ENCODE assay signal across 1 fruit fly cellular context in the genomic region with DNA sequence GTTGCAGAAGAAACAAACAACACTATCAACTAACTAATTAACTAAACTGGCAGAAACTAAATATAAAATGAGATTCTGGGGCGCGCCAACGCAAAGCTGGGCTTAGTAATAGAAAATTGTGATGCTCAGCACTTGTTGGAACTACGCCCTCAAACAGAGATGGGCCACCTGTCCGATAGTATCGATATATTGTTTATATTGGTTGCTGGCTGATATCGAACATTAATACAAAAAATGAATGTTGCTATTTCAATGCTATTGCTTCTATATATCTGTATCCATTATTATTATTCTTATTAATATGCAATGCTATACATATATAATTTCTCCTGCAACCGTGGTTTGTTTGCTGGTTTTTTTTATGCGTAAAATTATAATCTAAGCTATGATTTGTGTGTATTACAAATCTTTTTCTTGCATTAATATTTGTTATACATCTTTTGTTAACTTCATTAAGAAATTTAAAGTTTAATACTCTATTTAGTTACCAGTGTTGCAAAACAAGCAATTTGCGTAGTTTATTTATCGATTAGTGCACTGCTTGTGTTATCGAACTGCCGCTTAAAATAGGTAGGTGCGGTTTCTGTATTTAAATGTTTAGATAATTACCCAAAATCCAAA.
TF ChIP-seq lines count a peak whose summit lies in the region.

A gene (minus strand): TSS at position 195 of the 621 bp plus-strand sequence.

TF ChIP-seq in whole organism, embryonic, 481 proteins besides CTCF, POLR2A, EP300 and RAD21 (continued from another document):
- TF ChIP-seq tin (GFP tag; optimal IDR thresholded peaks at IDR 0.05; lab: Kevin White, UChicago) (peak; percentile 9), CG30403 (GFP tag; optimal IDR thresholded peaks at IDR 0.05; lab: Kevin White, UChicago) (peak; percentile 44), CG18619 (GFP tag; optimal IDR thresholded peaks at IDR 0.05; lab: Kevin White, UChicago) (no peak), CG12391 (tag; optimal IDR thresholded peaks at IDR 0.05; lab: Kevin White, UChicago) (peak; percentile 37), CG7963 (GFP tag; IDR thresholded peaks at IDR 0.05; lab: Robert Waterston, UW; ENCODE audit: partially characterized antibody) (peak; percentile 37; the same call in 2 of the 3 replicates), hb (GFP tag; IDR thresholded peaks at IDR 0.05; lab: Robert Waterston, UW; ENCODE audit: partially characterized antibody) (peak; percentile 62; the same call in 2 of the 3 replicates), YL-1 (GFP tag; optimal IDR thresholded peaks at IDR 0.05; lab: Kevin White, UChicago) (peak; percentile 53), amos (GFP tag; IDR thresholded peaks at IDR 0.05; lab: Robert Waterston, UW; ENCODE audit: partially characterized antibody) (peak; percentile 74), knrl (GFP tag; IDR thresholded peaks at IDR 0.05; lab: Robert Waterston, UW; ENCODE audit: partially characterized antibody) (peak; percentile 72), emc (GFP tag; optimal IDR thresholded peaks at IDR 0.05; lab: Kevin White, UChicago) (no peak), CG5245 (GFP tag; optimal IDR thresholded peaks at IDR 0.05; lab: Kevin White, UChicago) (no peak), Myb (GFP tag; optimal IDR thresholded peaks at IDR 0.05; lab: Kevin White, UChicago) (peak; percentile 45), CG10462 (GFP tag; optimal IDR thresholded peaks at IDR 0.05; lab: Kevin White, UChicago) (no peak), CG14860 (GFP tag; IDR thresholded peaks at IDR 0.05; lab: Robert Waterston, UW; ENCODE audit: partially characterized antibody) (peak; percentile 69), Dbx (GFP tag; IDR thresholded peaks at IDR 0.05; lab: Robert Waterston, UW) (0 out of 3 replicates have a peak, but pooled peaks have one; percentile 26), nmo (GFP tag; optimal IDR thresholded peaks at IDR 0.05; lab: Kevin White, UChicago) (peak; percentile 59), CG10543 (GFP tag; optimal IDR thresholded peaks at IDR 0.05; lab: Kevin White, UChicago) (no peak), CHES-1-like (GFP tag; optimal IDR thresholded peaks at IDR 0.05; lab: Kevin White, UChicago) (no peak), hbn (GFP tag; IDR thresholded peaks at IDR 0.05; lab: Robert Waterston, UW; ENCODE audit: partially characterized antibody) (peak; percentile 78), CG2712 (tag; optimal IDR thresholded peaks at IDR 0.05; lab: Kevin White, UChicago) (peak; percentile 29), CG31365 (tag; optimal IDR thresholded peaks at IDR 0.05; lab: Kevin White, UChicago) (peak; percentile 64), Scr (GFP tag; IDR thresholded peaks at IDR 0.05; lab: Robert Waterston, UW; ENCODE audit: partially characterized antibody) (peak; percentile 88), trh (GFP tag; optimal IDR thresholded peaks at IDR 0.05; lab: Kevin White, UChicago) (no peak), MESR4 (GFP tag; optimal IDR thresholded peaks at IDR 0.05; lab: Kevin White, UChicago) (peak; percentile 86), CG8924 (tag; optimal IDR thresholded peaks at IDR 0.05; lab: Kevin White, UChicago) (peak; percentile 47), Bdp1 (GFP tag; optimal IDR thresholded peaks at IDR 0.05; lab: Kevin White, UChicago) (no peak), eyg (GFP tag; optimal IDR thresholded peaks at IDR 0.05; lab: Kevin White, UChicago) (no peak), CG13287 (GFP tag; IDR thresholded peaks at IDR 0.05; lab: Robert Waterston, UW; ENCODE audit: partially characterized antibody) (peak; percentile 84), CG4707 (GFP tag; optimal IDR thresholded peaks at IDR 0.05; lab: Kevin White, UChicago) (no peak), vnd (GFP tag; IDR thresholded peaks at IDR 0.05; lab: Robert Waterston, UW; ENCODE audit: partially characterized antibody) (peak; percentile 64), chinmo (GFP tag; IDR thresholded peaks at IDR 0.05; lab: Robert Waterston, UW; ENCODE audit: partially characterized antibody) (peak; percentile 63; the same call in 1 of the 4 replicates), BEAF-32 (GFP tag; optimal IDR thresholded peaks at IDR 0.05; lab: Kevin White, UChicago) (peak; percentile 78), inv (GFP tag; IDR thresholded peaks at IDR 0.05; lab: Robert Waterston, UW; ENCODE audit: partially characterized antibody) (peak; percentile 64), ara (GFP tag; IDR thresholded peaks at IDR 0.05; lab: Robert Waterston, UW) (no peak), wor (GFP tag; IDR thresholded peaks at IDR 0.05; lab: Robert Waterston, UW) (no peak), CG2116 (GFP tag; optimal IDR thresholded peaks at IDR 0.05; lab: Kevin White, UChicago) (peak; percentile 83), CG18476 (GFP tag; optimal IDR thresholded peaks at IDR 0.05; lab: Kevin White, UChicago) (peak; percentile 13), ac (GFP tag; optimal IDR thresholded peaks at IDR 0.05; lab: Kevin White, UChicago) (no peak), Med (GFP tag; lab: Kevin White, UChicago) (peak; percentile 8), CG6254 (GFP tag; optimal IDR thresholded peaks at IDR 0.05; lab: Kevin White, UChicago) (peak; percentile 39), CG13624 (GFP tag; optimal IDR thresholded peaks at IDR 0.05; lab: Kevin White, UChicago) (peak; percentile 17)
